Fruit fly (Drosophila melanogaster): Measurements from ENCODE around the gene Kah.

DNA sequence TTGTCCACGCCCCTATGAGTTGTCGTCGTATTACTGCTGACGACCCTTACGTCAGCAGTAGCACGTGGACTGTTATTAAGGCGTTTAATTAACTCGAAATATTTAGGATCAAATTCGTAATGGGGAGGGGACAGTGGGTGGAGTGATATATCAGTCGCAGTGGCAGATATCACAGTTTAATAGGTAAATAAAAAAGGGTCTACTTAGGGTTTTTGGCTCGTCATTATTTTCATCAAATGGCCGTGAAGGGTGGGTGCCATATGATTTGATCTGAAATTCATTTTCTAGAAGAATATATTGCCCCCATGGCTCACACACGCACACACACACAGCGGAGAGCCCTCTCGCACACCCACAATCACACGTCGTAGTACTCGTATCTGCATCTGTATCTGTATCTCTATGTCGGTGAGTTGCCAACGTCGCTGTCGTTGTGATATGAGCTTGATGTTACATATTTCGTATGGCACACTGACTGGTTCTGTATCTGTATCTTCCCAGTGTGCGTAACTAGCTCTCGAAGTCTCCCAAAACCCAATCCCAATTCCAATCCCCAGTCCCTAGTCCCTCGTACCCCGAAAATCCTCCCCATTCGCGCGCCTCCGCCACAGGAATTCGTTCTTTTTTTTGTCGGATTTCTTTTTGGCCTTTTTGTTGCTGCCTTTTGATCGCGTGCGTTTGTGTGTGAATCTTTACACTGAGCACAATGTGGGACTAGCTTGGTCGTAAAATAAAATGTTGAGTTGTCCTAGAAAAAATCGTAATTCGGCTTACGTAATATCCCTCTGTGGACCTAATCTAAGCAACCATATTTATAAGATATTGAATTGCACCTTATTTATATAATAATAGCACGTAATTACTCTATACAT, 37.7 kb upstream of the Kah start:
- 0 out of 2 replicates have a peak, but pooled peaks have one; percentile 16 for TF ChIP-seq CG10348 (GFP tag; IDR thresholded peaks at IDR 0.05)
- peak; percentile 95 for TF ChIP-seq CG4496 (GFP tag; IDR thresholded peaks at IDR 0.05)
